Worm (Caenorhabditis elegans) whole organism, early embryonic: ENCODE results near the gene C10C6.7.

Experiments used
- B0310.2 ChIP-seq: sonication (generic microtip); optimal IDR thresholded peaks from 2 replicates; lab custom pipeline; 2016; ENCODE audit warnings: mild to moderate bottlenecking, missing genetic modification characterization, missing compliant biosample characterization
- F13C5.2 ChIP-seq: sonication (generic microtip); optimal IDR thresholded peaks from 2 replicates; lab custom pipeline; 2017; ENCODE audit warnings: mild to moderate bottlenecking, missing genetic modification characterization, inconsistent platforms, missing compliant biosample characterization
- aly-1 ChIP-seq: sonication (generic microtip); optimal IDR thresholded peaks from 2 replicates; lab custom pipeline; 2016; ENCODE audit warnings: missing genetic modification characterization, missing compliant biosample characterization
- ama-1 ChIP-seq: fragments of 150-350 bp; optimal IDR thresholded peaks from 2 replicates; lab custom pipeline; 2014
- ceh-36 ChIP-seq: sonication (generic microtip); optimal IDR thresholded peaks from 2 replicates; lab custom pipeline; 2016; ENCODE audit warnings: missing genetic modification characterization, inconsistent platforms, missing compliant biosample characterization
- flt-1 ChIP-seq: fragments of 200-800 bp; sonication (Bioruptor generic); IDR thresholded peaks from 2 replicates; pipeline ENCODE4 v1.3.6; 2022; ENCODE audit warnings: missing genetic modification characterization, missing compliant biosample characterization
- hmg-4 ChIP-seq: fragments of 200-800 bp; sonication (Bioruptor generic); optimal IDR thresholded peaks from 2 replicates; lab custom pipeline; 2018; ENCODE audit warnings: mild to moderate bottlenecking, missing genetic modification characterization, missing compliant biosample characterization
- pes-1 ChIP-seq: fragments of 200-800 bp; sonication (Bioruptor generic); IDR thresholded peaks from 2 replicates; pipeline ENCODE4 v1.3.6; 2022; ENCODE audit warnings: missing genetic modification reagents, missing genetic modification characterization, missing compliant biosample characterization
- scrt-1 ChIP-seq: fragments of 200-800 bp; sonication (Bioruptor generic); IDR thresholded peaks from 2 replicates; pipeline ENCODE4 v1.3.6; 2022; ENCODE audit warnings: missing genetic modification characterization, missing compliant biosample characterization
- tbx-37 ChIP-seq: fragments of 200-800 bp; sonication (Bioruptor generic); conservative IDR thresholded peaks from 2 replicates; pipeline ENCODE4 v1.3.6; 2022; ENCODE audit warnings: missing genetic modification reagents, missing genetic modification characterization, missing compliant biosample characterization

ce11 chrIV:11486859-11487258 lies 19.5 kb upstream of the C10C6.7 start:
- TF ChIP-seq flt-1 (GFP tag; lab: Robert Waterston, UW) (no peak), pes-1 (GFP tag; lab: Robert Waterston, UW) (no peak), ama-1 (lab: Kevin White, UChicago) (no peak), scrt-1 (no peak), aly-1 (tag; lab: Kevin White, UChicago) (no peak), B0310.2 (tag; lab: Kevin White, UChicago) (no peak), hmg-4 (GFP tag; lab: Kevin White, UChicago) (no peak), ceh-36 (tag; lab: Kevin White, UChicago) (no peak), tbx-37 (GFP tag; lab: Robert Waterston, UW) (no peak), F13C5.2 (tag; lab: Kevin White, UChicago) (no peak)
